Fruit fly (Drosophila melanogaster) whole organism, embryonic: ENCODE results near the gene CG7332.

Source experiments
- B-H2 ChIP-seq: fragments of 200-800 bp; sonication (Bioruptor generic); optimal IDR thresholded peaks from 2 replicates; lab custom pipeline; 2018; ENCODE audit warnings: missing biosample characterization, mild to moderate bottlenecking, missing genetic modification characterization
- CG10209 ChIP-seq: fragments of 200-800 bp; sonication (Bioruptor generic); optimal IDR thresholded peaks from 3 replicates; lab custom pipeline; 2017; ENCODE audit warnings: missing biosample characterization, mild to moderate bottlenecking, missing genetic modification characterization, missing genetic modification reagents
- CG10267 ChIP-seq: fragments of 200-800 bp; sonication (Bioruptor generic); optimal IDR thresholded peaks from 2 replicates; lab custom pipeline; 2018; ENCODE audit warnings: missing biosample characterization, mild to moderate bottlenecking, missing genetic modification characterization, moderate library complexity
- CG10979 ChIP-seq: fragments of 200-800 bp; sonication (Bioruptor generic); optimal IDR thresholded peaks from 2 replicates; lab custom pipeline; 2018; ENCODE audit warnings: missing biosample characterization, mild to moderate bottlenecking, missing genetic modification characterization, moderate library complexity
- CG11560 ChIP-seq: fragments of 200-800 bp; sonication (Bioruptor generic); IDR thresholded peaks from 3 replicates; pipeline ENCODE4 v1.3.6; 2022; ENCODE audit warnings: missing biosample characterization, missing genetic modification characterization
- CG11695 ChIP-seq: fragments of 200-800 bp; sonication (Bioruptor generic); IDR thresholded peaks from 3 replicates; pipeline ENCODE4 v1.3.6; 2022; ENCODE audit warnings: missing biosample characterization, missing genetic modification characterization
- CG12155 ChIP-seq: fragments of 200-800 bp; sonication (Bioruptor generic); optimal IDR thresholded peaks from 3 replicates; lab custom pipeline; 2016; ENCODE audit warnings: missing biosample characterization, missing genetic modification characterization
- CG14441 ChIP-seq: fragments of 200-800 bp; sonication (Bioruptor generic); IDR thresholded peaks from 2 replicates; pipeline ENCODE4 v1.3.6; 2022; ENCODE audit warnings: missing biosample characterization, missing genetic modification characterization
- CG15269 ChIP-seq: fragments of 200-800 bp; sonication (Bioruptor generic); optimal IDR thresholded peaks from 2 replicates; lab custom pipeline; 2018; ENCODE audit warnings: missing biosample characterization, mild to moderate bottlenecking, missing genetic modification characterization, moderate library complexity
- CG15479 ChIP-seq: fragments of 200-800 bp; sonication (Bioruptor generic); optimal IDR thresholded peaks from 3 replicates; lab custom pipeline; 2019; ENCODE audit warnings: missing biosample characterization, mild to moderate bottlenecking, missing genetic modification characterization, moderate library complexity
- CG16779 ChIP-seq: fragments of 200-800 bp; sonication (Bioruptor generic); IDR thresholded peaks from 2 replicates; pipeline ENCODE4 v1.3.6; 2022; ENCODE audit warnings: missing biosample characterization, missing genetic modification characterization
- CG16815 ChIP-seq: fragments of 200-800 bp; sonication (Bioruptor generic); optimal IDR thresholded peaks from 3 replicates; lab custom pipeline; 2017; ENCODE audit warnings: missing biosample characterization, mild to moderate bottlenecking, missing genetic modification characterization
- CG3065 ChIP-seq: fragments of 200-800 bp; sonication (Bioruptor generic); optimal IDR thresholded peaks from 2 replicates; lab custom pipeline; 2016; ENCODE audit warnings: missing biosample characterization, missing genetic modification characterization
- CG31365 ChIP-seq: fragments of 200-800 bp; sonication (Bioruptor generic); optimal IDR thresholded peaks from 2 replicates; lab custom pipeline; 2018; ENCODE audit warnings: missing biosample characterization, mild to moderate bottlenecking, missing genetic modification characterization
- CG32772 ChIP-seq: fragments of 200-800 bp; sonication (Bioruptor generic); IDR thresholded peaks from 2 replicates; pipeline ENCODE4 v1.3.6; 2022; ENCODE audit warnings: missing biosample characterization, missing genetic modification characterization
- CG4360 ChIP-seq: fragments of 200-800 bp; sonication (Bioruptor generic); IDR thresholded peaks from 2 replicates; pipeline ENCODE4 v1.3.6; 2022; ENCODE audit warnings: missing biosample characterization, missing genetic modification characterization
- CTCF ChIP-seq: fragments of 200-800 bp; sonication (Bioruptor generic); optimal IDR thresholded peaks from 2 replicates; lab custom pipeline; 2017; ENCODE audit warnings: missing biosample characterization, mild to moderate bottlenecking, missing genetic modification characterization, moderate library complexity
- CoRest ChIP-seq: fragments of 200-800 bp; sonication (Bioruptor generic); optimal IDR thresholded peaks from 3 replicates; lab custom pipeline; 2018; ENCODE audit warnings: missing biosample characterization, mild to moderate bottlenecking, missing genetic modification characterization, moderate library complexity
- Dek ChIP-seq: fragments of 200-800 bp; sonication (Bioruptor generic); optimal IDR thresholded peaks from 3 replicates; lab custom pipeline; 2019; ENCODE audit warnings: missing biosample characterization, mild to moderate bottlenecking, missing genetic modification characterization, moderate library complexity
- Dfd ChIP-seq, 2 experiments: fragments of >200 bp; optimal IDR thresholded peaks; 2 replicates each; lab custom pipeline; 2017; ENCODE audit warnings: missing biosample characterization in 2 of 2, missing genetic modification characterization in 2 of 2
- Fer2 ChIP-seq: fragments of 200-800 bp; sonication (Bioruptor generic); optimal IDR thresholded peaks from 2 replicates; lab custom pipeline; 2018; ENCODE audit warnings: missing biosample characterization, mild to moderate bottlenecking, missing genetic modification characterization, moderate library complexity
- Gug ChIP-seq: fragments of 200-800 bp; sonication (Bioruptor generic); IDR thresholded peaks from 4 replicates; pipeline ENCODE4 v1.3.6; 2022; ENCODE audit warnings: missing biosample characterization, missing genetic modification characterization
- Hand ChIP-seq: fragments of 200-800 bp; sonication (Bioruptor generic); optimal IDR thresholded peaks from 2 replicates; lab custom pipeline; 2017; ENCODE audit warnings: mild to moderate bottlenecking, missing biosample characterization, missing genetic modification reagents, missing genetic modification characterization
- Hr39 ChIP-seq: fragments of >200 bp; optimal IDR thresholded peaks from 2 replicates; lab custom pipeline; 2017
- NFAT ChIP-seq: fragments of 200-800 bp; sonication (Bioruptor generic); IDR thresholded peaks from 2 replicates; pipeline ENCODE4 v1.3.6; 2022; ENCODE audit warnings: missing biosample characterization, missing genetic modification characterization
- Ptx1 ChIP-seq: fragments of 200-800 bp; sonication (Bioruptor generic); IDR thresholded peaks from 2 replicates; pipeline ENCODE4 v1.3.6; 2022; ENCODE audit warnings: missing biosample characterization, missing genetic modification characterization
- Taf1 ChIP-seq: fragments of 200-800 bp; sonication (Bioruptor generic); IDR thresholded peaks from 2 replicates; pipeline ENCODE4 v1.3.6; 2022; ENCODE audit warnings: missing biosample characterization, missing genetic modification characterization
- Tbp ChIP-seq: fragments of >200 bp; optimal IDR thresholded peaks from 2 replicates; lab custom pipeline; 2018; ENCODE audit warnings: missing biosample characterization, missing genetic modification characterization
- Trl ChIP-seq, 3 experiments: fragments of >200 bp in 2 of 3; fragments of 200-800 bp in 1 of 3; sonication (Bioruptor generic) in 1 of 3; optimal IDR thresholded peaks; 2 replicates in 1 of 3; 3 replicates in 2 of 3; lab custom pipeline; 2016 to 2017; ENCODE audit warnings: missing biosample characterization in 1 of 3, missing genetic modification characterization in 1 of 3
- abd-A ChIP-seq: fragments of 200-800 bp; sonication (Bioruptor generic); optimal IDR thresholded peaks from 3 replicates; lab custom pipeline; 2019; ENCODE audit warnings: missing biosample characterization, mild to moderate bottlenecking, missing genetic modification characterization, moderate library complexity
- cas ChIP-seq: fragments of 200-800 bp; sonication (Bioruptor generic); IDR thresholded peaks from 2 replicates; pipeline ENCODE4 v1.3.6; 2022; ENCODE audit warnings: missing biosample characterization, missing genetic modification characterization
- ci ChIP-seq: fragments of 200-800 bp; sonication (Bioruptor generic); IDR thresholded peaks from 3 replicates; pipeline ENCODE4 v1.3.6; 2022; ENCODE audit warnings: missing biosample characterization, missing genetic modification characterization
- crol ChIP-seq: fragments of 200-800 bp; sonication (Bioruptor generic); IDR thresholded peaks from 2 replicates; pipeline ENCODE4 v1.3.6; 2022; ENCODE audit warnings: missing biosample characterization, missing genetic modification characterization
- esg ChIP-seq: fragments of 200-800 bp; sonication (Bioruptor generic); conservative IDR thresholded peaks from 2 replicates; pipeline ENCODE4 v1.3.6; 2022; ENCODE audit warnings: missing biosample characterization, missing genetic modification characterization
- grau ChIP-seq: fragments of 200-800 bp; optimal IDR thresholded peaks from 3 replicates; lab custom pipeline; 2019; ENCODE audit warnings: missing biosample characterization, mild to moderate bottlenecking, missing genetic modification characterization, moderate library complexity
- grn ChIP-seq: fragments of 200-800 bp; sonication (Bioruptor generic); optimal IDR thresholded peaks from 3 replicates; lab custom pipeline; 2017; ENCODE audit warnings: missing biosample characterization, missing genetic modification characterization
- h ChIP-seq: fragments of >200 bp; optimal IDR thresholded peaks from 2 replicates; lab custom pipeline; 2017
- kni ChIP-seq: fragments of 200-800 bp; sonication (Bioruptor generic); optimal IDR thresholded peaks from 3 replicates; lab custom pipeline; 2017; ENCODE audit warnings: mild to moderate bottlenecking, missing biosample characterization, missing genetic modification reagents, missing genetic modification characterization
- lmd ChIP-seq: fragments of 200-800 bp; sonication (Bioruptor generic); IDR thresholded peaks from 2 replicates; pipeline ENCODE4 v1.3.6; 2022; ENCODE audit warnings: missing biosample characterization, missing genetic modification characterization
- luna ChIP-seq: fragments of 200-800 bp; sonication (Bioruptor generic); optimal IDR thresholded peaks from 2 replicates; lab custom pipeline; 2016; ENCODE audit warnings: missing biosample characterization, missing genetic modification characterization
- sd ChIP-seq: fragments of 200-800 bp; sonication (Bioruptor generic); optimal IDR thresholded peaks from 3 replicates; lab custom pipeline; 2018; ENCODE audit warnings: missing biosample characterization, mild to moderate bottlenecking, missing genetic modification characterization, moderate library complexity
- sisA ChIP-seq: fragments of 200-800 bp; sonication (Bioruptor generic); IDR thresholded peaks from 2 replicates; pipeline ENCODE4 v1.3.6; 2022; ENCODE audit warnings: missing biosample characterization, missing genetic modification characterization
- sqz ChIP-seq: fragments of 200-800 bp; sonication (Bioruptor generic); optimal IDR thresholded peaks from 3 replicates; lab custom pipeline; 2018; ENCODE audit warnings: missing biosample characterization, mild to moderate bottlenecking, missing genetic modification characterization

CG7332 gene

DNA sequence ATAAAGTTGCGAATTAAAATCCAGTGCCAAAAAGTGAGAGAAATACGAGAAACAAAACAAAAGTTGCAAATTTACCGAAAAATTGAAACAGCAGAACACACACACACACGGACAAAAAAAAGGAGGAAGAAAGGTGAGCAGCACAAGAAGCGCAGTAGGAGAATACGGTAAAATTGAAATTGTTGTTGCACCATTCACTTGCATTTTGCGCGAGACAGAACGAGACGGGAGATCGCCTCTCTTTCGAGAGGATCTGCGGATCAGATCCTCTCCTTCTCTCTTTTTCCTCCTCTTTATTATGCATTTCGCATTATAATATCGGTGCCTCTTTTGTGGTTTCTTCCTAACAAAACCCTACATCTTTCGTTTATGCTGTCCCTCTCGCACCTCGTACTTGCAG is 46.6 kb downstream of the CG7332 start:
- no peak for TF ChIP-seq Hand (GFP tag; lab: Kevin White, UChicago)
- TF ChIP-seq Trl (optimal IDR thresholded peaks at IDR 0.05; lab: Kevin White, UChicago), result peak in 1 of 2 experiments; percentile 9
- no peak for TF ChIP-seq Trl (GFP tag; optimal IDR thresholded peaks at IDR 0.05; lab: Kevin White, UChicago)
- no peak for TF ChIP-seq CG3065 (GFP tag; lab: Kevin White, UChicago)
- no peak for TF ChIP-seq NFAT
- peak; percentile 50 for TF ChIP-seq CG15479
- 0 out of 2 replicates have a peak, but pooled peaks have one; percentile 13 for TF ChIP-seq CG4360 (GFP tag; lab: Robert Waterston, UW)

DNA sequence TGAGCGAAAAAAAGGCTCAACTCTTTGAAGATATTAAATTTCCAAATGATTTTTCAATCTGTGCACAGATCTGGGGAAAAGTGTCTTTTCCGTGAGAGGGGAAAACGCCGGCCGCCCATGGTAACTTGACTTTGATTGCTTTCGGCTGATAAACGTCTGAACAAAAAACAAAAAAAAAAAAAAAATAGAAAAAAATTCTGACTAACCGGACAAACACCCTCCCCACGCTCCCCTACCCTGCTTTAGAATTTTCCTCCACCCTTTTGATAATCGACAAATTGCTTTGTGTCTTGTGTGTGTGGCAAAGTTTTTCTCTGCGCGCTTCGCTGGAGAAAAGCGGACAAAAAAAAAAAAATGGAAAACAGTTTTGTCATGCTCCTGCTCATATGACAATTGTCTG is 49.1 kb downstream of the CG7332 start:
- TF ChIP-seq grn (GFP tag; lab: Kevin White, UChicago) (peak; percentile 25), CG11695 (GFP tag; lab: Robert Waterston, UW) (no peak), CG4360 (GFP tag; lab: Robert Waterston, UW) (no peak), Fer2 (no peak), Taf1 (GFP tag; lab: Robert Waterston, UW) (no peak), Tbp (GFP tag; lab: Kevin White, UChicago) (no peak), Gug (GFP tag; lab: Robert Waterston, UW) (no peak), sisA (GFP tag; lab: Robert Waterston, UW) (no peak), Dfd (GFP tag; optimal IDR thresholded peaks at IDR 0.05; lab: Kevin White, UChicago) (no peak), sqz (GFP tag; lab: Kevin White, UChicago) (peak; percentile 77), kni (GFP tag; lab: Kevin White, UChicago) (peak; percentile 14), crol (GFP tag; lab: Robert Waterston, UW) (peak; percentile 49), CG16815 (GFP tag; lab: Kevin White, UChicago) (no peak), CG14441 (GFP tag; lab: Robert Waterston, UW) (no peak), lmd (GFP tag; lab: Robert Waterston, UW) (no peak), Ptx1 (no peak), CG10267 (tag; lab: Kevin White, UChicago) (no peak), CG11560 (no peak), CG32772 (GFP tag; lab: Robert Waterston, UW) (peak; percentile 52; the same call in 1 of the 2 replicates), CG12155 (GFP tag; lab: Kevin White, UChicago) (no peak)

DNA sequence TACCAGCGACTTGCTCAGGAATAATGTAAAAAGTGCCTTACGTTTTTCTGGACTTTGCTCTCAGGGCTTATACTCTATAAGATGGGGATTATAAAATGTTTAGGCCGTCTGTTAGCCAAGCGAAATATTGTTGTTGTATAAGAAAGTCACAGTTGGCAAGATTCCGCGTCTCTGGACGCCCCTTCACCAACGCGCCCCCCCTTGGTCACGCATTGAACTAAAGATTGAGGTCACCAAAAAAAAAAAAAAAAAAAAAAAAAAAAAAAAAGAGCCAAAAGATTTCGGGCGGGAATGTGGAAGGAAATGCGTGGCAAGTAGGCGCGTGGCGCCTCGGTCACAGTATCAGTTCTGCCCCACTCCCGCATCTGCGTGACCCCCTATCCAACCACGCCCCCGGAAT is 50.5 kb downstream of the CG7332 start:
- TF ChIP-seq CG16779 (GFP tag; lab: Robert Waterston, UW) (0 out of 2 replicates have a peak, but pooled peaks have one; percentile 13), CG31365 (tag; lab: Kevin White, UChicago) (no peak), Dek (tag; lab: Kevin White, UChicago) (no peak), cas (GFP tag; lab: Robert Waterston, UW) (no peak), sd (peak; percentile 7), B-H2 (GFP tag; lab: Kevin White, UChicago) (no peak), luna (GFP tag; lab: Kevin White, UChicago) (no peak), CoRest (no peak), CG15269 (no peak), CG10209 (GFP tag; lab: Kevin White, UChicago) (no peak), CG10979 (tag; lab: Kevin White, UChicago) (peak; percentile 11), CTCF (GFP tag; lab: Kevin White, UChicago) (peak; percentile 68), h (no peak), Hr39 (lab: Kevin White, UChicago) (peak; percentile 60), crol (GFP tag; lab: Robert Waterston, UW) (peak; percentile 40), abd-A (tag; lab: Kevin White, UChicago) (no peak), ci (GFP tag; lab: Robert Waterston, UW) (0 out of 3 replicates have a peak, but pooled peaks have one; percentile 8), grau (tag; lab: Kevin White, UChicago) (no peak), esg (GFP tag; lab: Robert Waterston, UW) (no peak)
